Fruit fly (Drosophila melanogaster) whole organism, embryonic: ENCODE data around the gene Obp99c.

Experiments
- Aef1 ChIP-seq: fragments of 200-800 bp; sonication (Bioruptor generic); IDR thresholded peaks from 3 replicates; pipeline ENCODE4 v1.3.6; 2022; ENCODE audit warnings: missing biosample characterization, missing genetic modification characterization
- Atf3 ChIP-seq: fragments of 200-800 bp; sonication (Bioruptor generic); optimal IDR thresholded peaks from 3 replicates; lab custom pipeline; 2016; ENCODE audit warnings: missing biosample characterization, missing genetic modification characterization
- CG11085 ChIP-seq: fragments of 200-800 bp; sonication (Bioruptor generic); IDR thresholded peaks from 2 replicates; pipeline ENCODE4 v1.3.6; 2022; ENCODE audit warnings: missing biosample characterization, missing genetic modification characterization
- CG14710 ChIP-seq: fragments of 200-800 bp; sonication (Bioruptor generic); optimal IDR thresholded peaks from 3 replicates; lab custom pipeline; 2019; ENCODE audit warnings: missing biosample characterization, mild to moderate bottlenecking, missing genetic modification characterization, moderate library complexity
- CG1602 ChIP-seq: fragments of 200-800 bp; sonication (Bioruptor generic); optimal IDR thresholded peaks from 3 replicates; lab custom pipeline; 2016; ENCODE audit warnings: missing biosample characterization, missing genetic modification characterization
- CG17328 ChIP-seq: fragments of 200-800 bp; sonication (Bioruptor generic); IDR thresholded peaks from 2 replicates; pipeline ENCODE4 v1.3.6; 2022; ENCODE audit warnings: missing biosample characterization, missing genetic modification characterization
- CG18599 ChIP-seq: fragments of 200-800 bp; sonication (Bioruptor generic); optimal IDR thresholded peaks from 3 replicates; lab custom pipeline; 2017; ENCODE audit warnings: missing biosample characterization, missing genetic modification characterization, mild to moderate bottlenecking, moderate library complexity, missing genetic modification reagents
- CG32772 ChIP-seq: fragments of 200-800 bp; sonication (Bioruptor generic); IDR thresholded peaks from 2 replicates; pipeline ENCODE4 v1.3.6; 2022; ENCODE audit warnings: missing biosample characterization, missing genetic modification characterization
- CG34376 ChIP-seq: fragments of 200-800 bp; sonication (Bioruptor generic); optimal IDR thresholded peaks from 2 replicates; lab custom pipeline; 2018; ENCODE audit warnings: missing biosample characterization, mild to moderate bottlenecking, missing genetic modification characterization
- CG4820 ChIP-seq: fragments of 200-800 bp; sonication (Bioruptor generic); optimal IDR thresholded peaks from 3 replicates; lab custom pipeline; 2016; ENCODE audit warnings: missing biosample characterization, missing genetic modification characterization
- CG6175 ChIP-seq: fragments of 200-800 bp; sonication (Bioruptor generic); IDR thresholded peaks from 3 replicates; pipeline ENCODE4 v1.3.6; 2022; ENCODE audit warnings: missing biosample characterization, missing genetic modification characterization
- CG6254 ChIP-seq: fragments of 200-800 bp; sonication (Bioruptor generic); optimal IDR thresholded peaks from 3 replicates; lab custom pipeline; 2017; ENCODE audit warnings: mild to moderate bottlenecking, missing biosample characterization, missing genetic modification reagents, missing genetic modification characterization
- CG7372 ChIP-seq: fragments of 200-800 bp; sonication (Bioruptor generic); IDR thresholded peaks from 2 replicates; pipeline ENCODE4 v1.3.6; 2022; ENCODE audit warnings: missing biosample characterization, missing genetic modification characterization
- CG8765 ChIP-seq: fragments of 200-800 bp; sonication (Bioruptor generic); IDR thresholded peaks from 2 replicates; pipeline ENCODE4 v1.3.6; 2022; ENCODE audit warnings: missing biosample characterization, missing genetic modification characterization
- CG8944 ChIP-seq: fragments of 200-800 bp; sonication (Bioruptor generic); optimal IDR thresholded peaks from 3 replicates; lab custom pipeline; 2016; ENCODE audit warnings: missing biosample characterization, missing genetic modification characterization
- CG9817 ChIP-seq: fragments of 200-800 bp; sonication (Bioruptor generic); optimal IDR thresholded peaks from 2 replicates; lab custom pipeline; 2018; ENCODE audit warnings: missing biosample characterization, mild to moderate bottlenecking, missing genetic modification characterization, moderate library complexity
- CkIIα-i1 ChIP-seq: fragments of 200-800 bp; sonication (Bioruptor generic); IDR thresholded peaks from 2 replicates; pipeline ENCODE4 v1.3.6; 2022; ENCODE audit warnings: missing biosample characterization, missing genetic modification characterization
- Dad ChIP-seq: fragments of 200-800 bp; sonication (Bioruptor generic); optimal IDR thresholded peaks from 3 replicates; lab custom pipeline; 2016; ENCODE audit warnings: missing biosample characterization, missing genetic modification characterization
- Dip2 ChIP-seq: fragments of 200-800 bp; sonication (Bioruptor generic); IDR thresholded peaks from 2 replicates; pipeline ENCODE4 v1.3.6; 2022; ENCODE audit warnings: missing biosample characterization, missing genetic modification characterization
- Doc2 ChIP-seq: fragments of 200-800 bp; sonication (Bioruptor generic); IDR thresholded peaks from 2 replicates; pipeline ENCODE4 v1.3.6; 2022; ENCODE audit warnings: missing biosample characterization, missing genetic modification characterization
- Eip74EF ChIP-seq, 2 experiments: fragments of 200-800 bp in 1 of 2; fragments of >200 bp in 1 of 2; sonication (Bioruptor generic) in 1 of 2; optimal IDR thresholded peaks; 2 replicates each; lab custom pipeline; 2017 to 2019; ENCODE audit warnings: missing biosample characterization in 2 of 2, missing genetic modification characterization in 2 of 2, mild to moderate bottlenecking in 1 of 2, moderate library complexity in 1 of 2
- Gsc ChIP-seq: fragments of 200-800 bp; sonication (Bioruptor generic); IDR thresholded peaks from 2 replicates; pipeline ENCODE4 v1.3.6; 2022; ENCODE audit warnings: missing biosample characterization, missing genetic modification characterization
- HLH54F ChIP-seq: fragments of 200-800 bp; sonication (Bioruptor generic); optimal IDR thresholded peaks from 3 replicates; lab custom pipeline; 2016; ENCODE audit warnings: missing biosample characterization, missing genetic modification characterization
- Hmx ChIP-seq: fragments of 200-800 bp; sonication (Bioruptor generic); optimal IDR thresholded peaks from 2 replicates; lab custom pipeline; 2016; ENCODE audit warnings: missing biosample characterization, missing genetic modification characterization
- Nf-YB ChIP-seq: fragments of 200-800 bp; sonication (Bioruptor generic); optimal IDR thresholded peaks from 3 replicates; lab custom pipeline; 2019; ENCODE audit warnings: missing biosample characterization, mild to moderate bottlenecking, missing genetic modification characterization, moderate library complexity
- Six4 ChIP-seq: fragments of 200-800 bp; sonication (Bioruptor generic); optimal IDR thresholded peaks from 2 replicates; lab custom pipeline; 2016; ENCODE audit warnings: missing biosample characterization, missing genetic modification characterization
- Vsx1 ChIP-seq: fragments of 200-800 bp; sonication (Bioruptor generic); optimal IDR thresholded peaks from 2 replicates; lab custom pipeline; 2017; ENCODE audit warnings: missing biosample characterization, mild to moderate bottlenecking, missing genetic modification characterization, missing genetic modification reagents
- Xbp1 ChIP-seq: fragments of 200-800 bp; sonication (Bioruptor generic); optimal IDR thresholded peaks from 3 replicates; lab custom pipeline; 2016; ENCODE audit warnings: missing biosample characterization, mild to moderate bottlenecking, missing genetic modification characterization
- Xrp1 ChIP-seq: fragments of 200-800 bp; sonication (Bioruptor generic); IDR thresholded peaks from 2 replicates; pipeline ENCODE4 v1.3.6; 2022; ENCODE audit warnings: missing biosample characterization, missing genetic modification characterization
- ase ChIP-seq: fragments of 200-800 bp; sonication (Bioruptor generic); IDR thresholded peaks from 3 replicates; pipeline ENCODE4 v1.3.6; 2022; ENCODE audit warnings: missing biosample characterization, missing genetic modification characterization
- bab2 ChIP-seq: fragments of 200-800 bp; sonication (Bioruptor generic); optimal IDR thresholded peaks from 2 replicates; lab custom pipeline; 2016; ENCODE audit warnings: missing biosample characterization, missing genetic modification characterization
- bbx ChIP-seq: fragments of 200-800 bp; sonication (Bioruptor generic); IDR thresholded peaks from 2 replicates; pipeline ENCODE4 v1.3.6; 2022; ENCODE audit warnings: missing biosample characterization, missing genetic modification characterization; ENCODE audit not compliant: partially characterized antibody
- chinmo ChIP-seq: fragments of 200-800 bp; sonication (Bioruptor generic); IDR thresholded peaks from 4 replicates; pipeline ENCODE4 v1.3.6; 2022; ENCODE audit warnings: missing biosample characterization, missing genetic modification characterization; ENCODE audit not compliant: partially characterized antibody
- chm ChIP-seq: fragments of 200-800 bp; sonication (Bioruptor generic); IDR thresholded peaks from 2 replicates; pipeline ENCODE4 v1.3.6; 2022; ENCODE audit warnings: missing biosample characterization, missing genetic modification characterization
- dati ChIP-seq: fragments of 200-800 bp; sonication (Bioruptor generic); IDR thresholded peaks from 2 replicates; pipeline ENCODE4 v1.3.6; 2022; ENCODE audit warnings: missing biosample characterization, missing genetic modification characterization
- ems ChIP-seq: fragments of 200-800 bp; sonication (Bioruptor generic); optimal IDR thresholded peaks from 3 replicates; lab custom pipeline; 2016; ENCODE audit warnings: missing biosample characterization, missing genetic modification characterization
- en ChIP-seq: fragments of 200-800 bp; sonication (Bioruptor generic); optimal IDR thresholded peaks from 2 replicates; lab custom pipeline; 2016; ENCODE audit warnings: missing biosample characterization, missing genetic modification characterization
- ewg ChIP-seq: fragments of 200-800 bp; sonication (Bioruptor generic); optimal IDR thresholded peaks from 3 replicates; lab custom pipeline; 2017; ENCODE audit warnings: mild to moderate bottlenecking, missing biosample characterization, missing genetic modification reagents, missing genetic modification characterization
- fd102C ChIP-seq: fragments of 200-800 bp; sonication (Bioruptor generic); optimal IDR thresholded peaks from 2 replicates; lab custom pipeline; 2018; ENCODE audit warnings: missing biosample characterization, mild to moderate bottlenecking, missing genetic modification characterization, moderate library complexity
- grau ChIP-seq: fragments of 200-800 bp; optimal IDR thresholded peaks from 3 replicates; lab custom pipeline; 2019; ENCODE audit warnings: missing biosample characterization, mild to moderate bottlenecking, missing genetic modification characterization, moderate library complexity
- gsb ChIP-seq: fragments of 200-800 bp; sonication (Bioruptor generic); IDR thresholded peaks from 2 replicates; pipeline ENCODE4 v1.3.6; 2022; ENCODE audit warnings: missing biosample characterization, missing genetic modification characterization
- her ChIP-seq: fragments of 200-800 bp; sonication (Bioruptor generic); optimal IDR thresholded peaks from 2 replicates; lab custom pipeline; 2016; ENCODE audit warnings: missing biosample characterization, missing genetic modification characterization
- hkb ChIP-seq, 2 experiments: fragments of 200-800 bp in 1 of 2; fragments of >200 bp in 1 of 2; sonication (Bioruptor generic) in 1 of 2; IDR thresholded peaks in 1 of 2; optimal IDR thresholded peaks in 1 of 2; 2 replicates each; pipeline versions ENCODE4 v1.3.6 to Lab custom; 2017 to 2022; ENCODE audit warnings: missing biosample characterization in 1 of 2, missing genetic modification characterization in 1 of 2
- jigr1 ChIP-seq: fragments of 200-800 bp; sonication (Bioruptor generic); IDR thresholded peaks from 3 replicates; pipeline ENCODE4 v1.3.6; 2022; ENCODE audit warnings: missing biosample characterization, missing genetic modification characterization
- rib ChIP-seq: fragments of 200-800 bp; sonication (Bioruptor generic); IDR thresholded peaks from 2 replicates; pipeline ENCODE4 v1.3.6; 2022; ENCODE audit warnings: missing biosample characterization, missing genetic modification characterization
- salm ChIP-seq: fragments of 200-800 bp; sonication (Bioruptor generic); optimal IDR thresholded peaks from 2 replicates; lab custom pipeline; 2018; ENCODE audit warnings: missing biosample characterization, mild to moderate bottlenecking, missing genetic modification characterization
- schlank ChIP-seq: fragments of 200-800 bp; sonication (Bioruptor generic); optimal IDR thresholded peaks from 2 replicates; lab custom pipeline; 2018; ENCODE audit warnings: missing biosample characterization, mild to moderate bottlenecking, missing genetic modification characterization
- sens ChIP-seq: fragments of 200-800 bp; sonication (Bioruptor generic); peaks from one replicate; lab custom pipeline; 2016; ENCODE audit warnings: missing biosample characterization, missing genetic modification characterization
- tgo ChIP-seq: fragments of 200-800 bp; sonication (Bioruptor generic); IDR thresholded peaks from 3 replicates; pipeline ENCODE4 v1.3.6; 2022; ENCODE audit warnings: missing biosample characterization, missing genetic modification characterization
- yki ChIP-seq: fragments of >200 bp; optimal IDR thresholded peaks from 3 replicates; lab custom pipeline; 2018
- z ChIP-seq: fragments of 200-800 bp; sonication (Bioruptor generic); IDR thresholded peaks from 3 replicates; pipeline ENCODE4 v1.3.6; 2022; ENCODE audit warnings: missing biosample characterization, missing genetic modification characterization

Obp99c gene

dm6 chr3R:29675333-29675732 is 13.8 kb downstream of the Obp99c start, which contains the start of the genes Bub3 and Cap-D2 (continued):
- peak; percentile 53 for TF ChIP-seq ewg (GFP tag; lab: Kevin White, UChicago)
- peak; percentile 73 for TF ChIP-seq bab2 (GFP tag; lab: Kevin White, UChicago)
- no peak for TF ChIP-seq z (GFP tag; lab: Robert Waterston, UW)
- TF ChIP-seq CG9817 (tag; lab: Kevin White, UChicago), result peak; percentile 75
- peak; percentile 68; the same call in 1 of the 2 replicates for TF ChIP-seq chm
- TF ChIP-seq CG32772, result peak; percentile 57; the same call in 1 of the 2 replicates
- peak; percentile 12 for TF ChIP-seq hkb (optimal IDR thresholded peaks at IDR 0.05; lab: Kevin White, UChicago)
- peak; percentile 80 for TF ChIP-seq hkb (GFP tag; IDR thresholded peaks at IDR 0.05; lab: Robert Waterston, UW)
- peak; percentile 79 for TF ChIP-seq Xbp1
- TF ChIP-seq Gsc (GFP tag; lab: Robert Waterston, UW), result no peak
- TF ChIP-seq her, result peak; percentile 55
- TF ChIP-seq dati (GFP tag; lab: Robert Waterston, UW), result 0 out of 2 replicates have a peak, but pooled peaks have one; percentile 20
- no peak for TF ChIP-seq chinmo
- peak; percentile 79 for TF ChIP-seq ems
- peak; percentile 69 for TF ChIP-seq grau (tag; lab: Kevin White, UChicago)
- TF ChIP-seq ase (GFP tag; lab: Robert Waterston, UW), result peak; percentile 66
- peak; percentile 80 for TF ChIP-seq CG14710 (tag; lab: Kevin White, UChicago)
- TF ChIP-seq jigr1 (GFP tag; lab: Robert Waterston, UW), result no peak
- peak; percentile 60 for TF ChIP-seq CG18599 (GFP tag; lab: Kevin White, UChicago)
- TF ChIP-seq Vsx1 (GFP tag; lab: Kevin White, UChicago), result no peak
- peak; percentile 57 for TF ChIP-seq CG7372 (GFP tag; lab: Robert Waterston, UW)
- TF ChIP-seq Xrp1 (GFP tag; lab: Robert Waterston, UW), result peak; percentile 80
- peak; percentile 78 for TF ChIP-seq CG8944 (GFP tag; lab: Kevin White, UChicago)
- peak; percentile 56; the same call in 1 of the 2 replicates for TF ChIP-seq rib (GFP tag; lab: Robert Waterston, UW)
- peak; percentile 6 for TF ChIP-seq CG34376
- TF ChIP-seq gsb, result no peak
- TF ChIP-seq yki (lab: Kevin White, UChicago), result no peak
- 0 out of 2 replicates have a peak, but pooled peaks have one; percentile 8 for TF ChIP-seq CG11085 (GFP tag; lab: Robert Waterston, UW)
- no peak for TF ChIP-seq schlank (tag; lab: Kevin White, UChicago)
- TF ChIP-seq Six4, result peak; percentile 60
- peak; percentile 76 for TF ChIP-seq Aef1 (GFP tag; lab: Robert Waterston, UW)
- TF ChIP-seq salm, result no peak
- no peak for TF ChIP-seq Doc2 (GFP tag; lab: Robert Waterston, UW)
- TF ChIP-seq CG6175 (GFP tag; lab: Robert Waterston, UW), result no peak
- peak; percentile 98 for TF ChIP-seq sens (GFP tag; lab: Kevin White, UChicago)
- no peak for TF ChIP-seq Dip2 (GFP tag; lab: Robert Waterston, UW)
- TF ChIP-seq bbx, result peak; percentile 74
- peak; percentile 57; the same call in 2 of the 3 replicates for TF ChIP-seq tgo (GFP tag; lab: Robert Waterston, UW)
- peak; percentile 43; the same call in 1 of the 2 replicates for TF ChIP-seq CG8765 (GFP tag; lab: Robert Waterston, UW)
- no peak for TF ChIP-seq CkIIα-i1 (GFP tag; lab: Robert Waterston, UW)
- TF ChIP-seq Dad (GFP tag; lab: Kevin White, UChicago), result peak; percentile 65
- TF ChIP-seq CG6254 (GFP tag; lab: Kevin White, UChicago), result no peak
- no peak for TF ChIP-seq Hmx (GFP tag; lab: Kevin White, UChicago)
- TF ChIP-seq Nf-YB (GFP tag; lab: Kevin White, UChicago), result peak; percentile 41
- peak; percentile 74 for TF ChIP-seq CG1602 (GFP tag; lab: Kevin White, UChicago)
- peak; percentile 72 for TF ChIP-seq HLH54F (GFP tag; lab: Kevin White, UChicago)
- TF ChIP-seq fd102C, result no peak
- peak; percentile 70 for TF ChIP-seq CG17328 (GFP tag; lab: Robert Waterston, UW)
- peak; percentile 50 for TF ChIP-seq en (GFP tag; lab: Kevin White, UChicago)
- peak; percentile 77 for TF ChIP-seq CG4820 (GFP tag; lab: Kevin White, UChicago)
- no peak for TF ChIP-seq Eip74EF (GFP tag; optimal IDR thresholded peaks at IDR 0.05; lab: Kevin White, UChicago)
- peak; percentile 45 for TF ChIP-seq Atf3 (GFP tag; lab: Kevin White, UChicago)
